Fruit fly (Drosophila melanogaster) whole organism, wandering third instar larva: ENCODE measurements around the gene CG17917.

ENCODE experiments used
- Dif ChIP-seq: fragments of 200-275, 200-300 bp; sonication (Bioruptor generic); optimal IDR thresholded peaks from 2 replicates; lab custom pipeline; 2018; ENCODE audit warnings: missing biosample characterization, missing genetic modification characterization; ENCODE audit not compliant: partially characterized antibody
- GATAd ChIP-seq: sonication (Bioruptor generic); optimal IDR thresholded peaks from 2 replicates; lab custom pipeline; 2016; ENCODE audit warnings: missing biosample characterization, missing genetic modification characterization
- HLH106 ChIP-seq: fragments of 200-800 bp; optimal IDR thresholded peaks from 3 replicates; lab custom pipeline; 2019; ENCODE audit warnings: missing biosample characterization, mild to moderate bottlenecking, missing genetic modification characterization, moderate library complexity
- Hr83 ChIP-seq: fragments of 200-300 bp; sonication (Bioruptor generic); optimal IDR thresholded peaks from 2 replicates; lab custom pipeline; 2016; ENCODE audit warnings: missing biosample characterization, mild to moderate bottlenecking, missing genetic modification characterization, moderate library complexity; ENCODE audit not compliant: poor library complexity, severe bottlenecking
- br ChIP-seq: fragments of 200-800 bp; sonication (Bioruptor generic); optimal IDR thresholded peaks from 2 replicates; lab custom pipeline; 2016; ENCODE audit warnings: missing biosample characterization, missing genetic modification characterization
- brk ChIP-seq: fragments of 200-800 bp; sonication (Bioruptor generic); optimal IDR thresholded peaks from 2 replicates; lab custom pipeline; 2016; ENCODE audit warnings: missing biosample characterization, mild to moderate bottlenecking, missing genetic modification characterization
- fru ChIP-seq: fragments of 200-800 bp; sonication (Bioruptor generic); optimal IDR thresholded peaks from 3 replicates; lab custom pipeline; 2016; ENCODE audit warnings: missing biosample characterization, mild to moderate bottlenecking, missing genetic modification characterization
- lola ChIP-seq: fragments of >200 bp; optimal IDR thresholded peaks from 2 replicates; lab custom pipeline; 2017; ENCODE audit warnings: missing biosample characterization, missing genetic modification characterization
- pan ChIP-seq: fragments of >200 bp; optimal IDR thresholded peaks from 2 replicates; lab custom pipeline; 2017
- usp ChIP-seq: fragments of >200 bp; optimal IDR thresholded peaks from 2 replicates; lab custom pipeline; 2017; ENCODE audit warnings: missing biosample characterization, missing genetic modification characterization

dm6 chr3R:6341668-6342067, at the start of gene CG17917:
- TF ChIP-seq HLH106 = no peak
- TF ChIP-seq usp (GFP tag; lab: Kevin White, UChicago) = no peak
- TF ChIP-seq pan = no peak
- TF ChIP-seq fru (GFP tag; lab: Kevin White, UChicago) = no peak
- TF ChIP-seq lola (GFP tag; lab: Kevin White, UChicago) = no peak
- no peak for TF ChIP-seq GATAd (GFP tag; lab: Kevin White, UChicago)
- TF ChIP-seq brk (GFP tag; lab: Kevin White, UChicago) = no peak
- no peak for TF ChIP-seq Hr83 (GFP tag; lab: Kevin White, UChicago)
- no peak for TF ChIP-seq Dif
- TF ChIP-seq br (GFP tag; lab: Kevin White, UChicago) = no peak
